Fruit fly (Drosophila melanogaster) whole organism: ENCODE data around the gene Ptpa.

Experiments used
- CG8478 ChIP-seq: fragments of >200 bp; optimal IDR thresholded peaks from 2 replicates; lab custom pipeline; 2018; ENCODE audit warnings: inconsistent platforms
- Dll ChIP-seq: fragments of >200 bp; optimal IDR thresholded peaks from 2 replicates; lab custom pipeline; 2017
- pan ChIP-seq: fragments of >200 bp; optimal IDR thresholded peaks from 2 replicates; lab custom pipeline; 2017
- psq ChIP-seq: fragments of >200 bp; optimal IDR thresholded peaks from 2 replicates; lab custom pipeline; 2017
- usp ChIP-seq: fragments of >200 bp; optimal IDR thresholded peaks from 2 replicates; lab custom pipeline; 2017; ENCODE audit warnings: missing biosample characterization, missing genetic modification characterization, mixed read lengths

- TF ChIP-seq pan (lab: Kevin White, UChicago) (no peak), usp (no peak), Dll (lab: Kevin White, UChicago) (no peak), CG8478 (lab: Kevin White, UChicago) (no peak), psq (lab: Kevin White, UChicago) (no peak)
Observed at dm6 chr2L:3371340-3371739, 5.5 kb upstream of the Ptpa start.
